Fruit fly (Drosophila melanogaster) whole organism, embryonic: ENCODE measurements around the gene aru.

Source experiments
- Sox100B ChIP-seq: fragments of 200-800 bp; sonication (Bioruptor generic); optimal IDR thresholded peaks from 3 replicates; lab custom pipeline; 2018; ENCODE audit warnings: missing biosample characterization, mild to moderate bottlenecking, missing genetic modification characterization
- hkb ChIP-seq, 2 experiments: fragments of 200-800 bp in 1 of 2; fragments of >200 bp in 1 of 2; sonication (Bioruptor generic) in 1 of 2; IDR thresholded peaks in 1 of 2; optimal IDR thresholded peaks in 1 of 2; 2 replicates each; pipeline versions ENCODE4 v1.3.6 to Lab custom; 2017 to 2022; ENCODE audit warnings: missing biosample characterization in 1 of 2, missing genetic modification characterization in 1 of 2

- TF ChIP-seq Sox100B (GFP tag; lab: Kevin White, UChicago) (no peak), hkb (optimal IDR thresholded peaks at IDR 0.05; lab: Kevin White, UChicago) (no peak), hkb (GFP tag; IDR thresholded peaks at IDR 0.05; lab: Robert Waterston, UW) (no peak)
Measured at dm6 chr2L:827049-827448, 41.1 kb downstream of the aru start.
